Worm (Caenorhabditis elegans) whole organism, L2 larva: Measurements from ENCODE around the gene rfth-1.

Experiments used
- Y55F3AM.14 ChIP-seq: fragments of 200-800 bp; sonication (Bioruptor generic); optimal IDR thresholded peaks from 2 replicates; lab custom pipeline; 2018; ENCODE audit warnings: mild to moderate bottlenecking, missing genetic modification characterization, missing compliant biosample characterization
- ZK546.5 ChIP-seq: sonication (generic microtip); optimal IDR thresholded peaks from 2 replicates; lab custom pipeline; 2017; ENCODE audit warnings: missing biosample characterization, missing genetic modification characterization
- aly-2 ChIP-seq: fragments of 150-350 bp; optimal IDR thresholded peaks from 2 replicates; lab custom pipeline; 2014; ENCODE audit warnings: missing biosample characterization, missing genetic modification characterization
- blmp-1 ChIP-seq: sonication (generic microtip); optimal IDR thresholded peaks from 2 replicates; lab custom pipeline; 2017; ENCODE audit warnings: missing genetic modification characterization, mild to moderate bottlenecking, missing compliant biosample characterization, antibody characterized with exemption, moderate library complexity; ENCODE audit not compliant: insufficient read depth
- crh-2 ChIP-seq: sonication (generic microtip); optimal IDR thresholded peaks from 2 replicates; lab custom pipeline; 2017; ENCODE audit warnings: missing biosample characterization, missing genetic modification characterization
- egl-27 ChIP-seq: sonication (generic microtip); optimal IDR thresholded peaks from 3 replicates; lab custom pipeline; 2017; ENCODE audit warnings: missing biosample characterization, missing genetic modification reagents, missing genetic modification characterization
- elt-3 ChIP-seq: sonication (generic microtip); optimal IDR thresholded peaks from 2 replicates; lab custom pipeline; 2017; ENCODE audit warnings: missing biosample characterization, missing genetic modification characterization
- fos-1 ChIP-seq: fragments of 150-350 bp; optimal IDR thresholded peaks from 2 replicates; lab custom pipeline; 2014; ENCODE audit warnings: missing biosample characterization, missing genetic modification characterization
- gmeb-1 ChIP-seq: fragments of 150-350 bp; optimal IDR thresholded peaks from 2 replicates; lab custom pipeline; 2014; ENCODE audit warnings: missing biosample characterization, missing genetic modification characterization
- lin-11 ChIP-seq: fragments of 150-350 bp; sonication (generic microtip); optimal IDR thresholded peaks from 2 replicates; lab custom pipeline; 2014; ENCODE audit warnings: missing biosample characterization, missing genetic modification characterization, inconsistent platforms, mixed read lengths
- lin-39 ChIP-seq: fragments of 150-350 bp; optimal IDR thresholded peaks from 2 replicates; lab custom pipeline; 2014; ENCODE audit warnings: missing biosample characterization, missing genetic modification reagents, missing genetic modification characterization
- mbf-1 ChIP-seq: sonication (generic microtip); optimal IDR thresholded peaks from 2 replicates; lab custom pipeline; 2017; ENCODE audit warnings: missing biosample characterization, missing genetic modification characterization
- nhr-10 ChIP-seq: sonication (generic microtip); optimal IDR thresholded peaks from 2 replicates; lab custom pipeline; 2017; ENCODE audit warnings: missing biosample characterization, missing genetic modification characterization
- nhr-12 ChIP-seq: fragments of 150-350 bp; optimal IDR thresholded peaks from 2 replicates; lab custom pipeline; 2014; ENCODE audit warnings: missing biosample characterization, missing genetic modification characterization
- nhr-129 ChIP-seq: fragments of 150-350 bp; optimal IDR thresholded peaks from 2 replicates; lab custom pipeline; 2014; ENCODE audit warnings: missing biosample characterization, missing genetic modification characterization
- nhr-21 ChIP-seq: fragments of 150-350 bp; optimal IDR thresholded peaks from 2 replicates; lab custom pipeline; 2014; ENCODE audit warnings: missing biosample characterization, missing genetic modification characterization
- nhr-23 ChIP-seq: fragments of 150-350 bp; optimal IDR thresholded peaks from 2 replicates; lab custom pipeline; 2014; ENCODE audit warnings: missing biosample characterization, missing genetic modification reagents, missing genetic modification characterization
- nhr-25 ChIP-seq: fragments of 150-350 bp; sonication (generic microtip); optimal IDR thresholded peaks from 3 replicates; lab custom pipeline; 2014; ENCODE audit warnings: missing biosample characterization, missing genetic modification characterization
- nhr-6 ChIP-seq: fragments of 150-350 bp; optimal IDR thresholded peaks from 2 replicates; lab custom pipeline; 2014; ENCODE audit warnings: missing biosample characterization, missing genetic modification characterization
- nhr-77 ChIP-seq: fragments of 150-350 bp; optimal IDR thresholded peaks from 2 replicates; lab custom pipeline; 2014; ENCODE audit warnings: missing biosample characterization, missing genetic modification characterization
- peb-1 ChIP-seq: fragments of 150-350 bp; optimal IDR thresholded peaks from 2 replicates; lab custom pipeline; 2014; ENCODE audit warnings: missing biosample characterization, missing genetic modification characterization
- skn-1 ChIP-seq: sonication (generic microtip); optimal IDR thresholded peaks from 2 replicates; lab custom pipeline; 2017; ENCODE audit warnings: missing biosample characterization, missing genetic modification characterization
- sma-9 ChIP-seq, 2 experiments: fragments of 150-350 bp in 1 of 2; sonication (generic microtip) in 1 of 2; optimal IDR thresholded peaks; 2 replicates each; lab custom pipeline; 2014 to 2016; ENCODE audit warnings: missing genetic modification characterization in 2 of 2, mild to moderate bottlenecking in 1 of 2, missing biosample characterization in 1 of 2, missing compliant biosample characterization in 1 of 2, missing genetic modification reagents in 1 of 2, moderate library complexity in 1 of 2
- snpc-4 ChIP-seq: fragments of 150-350 bp; optimal IDR thresholded peaks from 2 replicates; lab custom pipeline; 2014; ENCODE audit warnings: missing biosample characterization, missing genetic modification characterization
- unc-39 ChIP-seq: fragments of 150-350 bp; optimal IDR thresholded peaks from 2 replicates; lab custom pipeline; 2014; ENCODE audit warnings: missing biosample characterization, missing genetic modification characterization
- unc-62 ChIP-seq: fragments of 150-350 bp; optimal IDR thresholded peaks from 2 replicates; lab custom pipeline; 2014; ENCODE audit warnings: missing biosample characterization, missing genetic modification reagents, missing genetic modification characterization
- ztf-1 ChIP-seq: fragments of 200-800 bp; sonication (Bioruptor generic); conservative IDR thresholded peaks from 2 replicates; pipeline ENCODE4 v1.3.6; 2022; ENCODE audit warnings: missing genetic modification characterization, missing compliant biosample characterization
- ztf-4 ChIP-seq: fragments of 150-350 bp; optimal IDR thresholded peaks from 2 replicates; lab custom pipeline; 2014; ENCODE audit warnings: missing biosample characterization, missing genetic modification characterization

rfth-1 gene

DNA sequence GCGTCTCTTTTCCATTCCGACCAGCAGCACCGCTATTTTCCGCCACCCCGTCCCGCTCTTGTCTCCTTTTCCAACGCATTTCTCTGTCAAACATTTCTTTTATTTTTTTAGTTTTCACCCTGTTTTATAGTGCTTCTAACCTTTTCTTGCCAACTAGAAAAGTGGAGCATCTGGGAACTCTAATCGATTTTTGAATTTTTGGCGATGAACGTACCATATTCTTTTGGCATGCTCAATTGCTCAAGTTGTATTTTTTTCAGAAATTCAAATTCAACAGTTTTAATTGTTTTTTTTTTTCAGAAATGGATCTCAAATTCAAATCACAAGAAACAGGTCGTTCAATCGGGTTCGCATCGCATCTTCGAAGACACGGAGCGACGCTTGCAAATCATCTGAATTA, 37.1 kb upstream of the rfth-1 start, which contains the start of gene ZK185.1:
ZK185.1 (plus strand) TSS at position 301 of the 400 bp plus-strand sequence.
- no peak for TF ChIP-seq lin-11 (tag; lab: Kevin White, UChicago)
- TF ChIP-seq mbf-1 (tag; lab: Kevin White, UChicago), result no peak
- no peak for TF ChIP-seq Y55F3AM.14 (GFP tag; lab: Kevin White, UChicago)
- TF ChIP-seq ztf-4 (tag; lab: Kevin White, UChicago), result no peak
- TF ChIP-seq lin-39, result no peak
- no peak for TF ChIP-seq unc-62 (GFP tag; lab: Kevin White, UChicago)
- no peak for TF ChIP-seq aly-2 (tag; lab: Kevin White, UChicago)
- no peak for TF ChIP-seq nhr-77 (tag; lab: Kevin White, UChicago)
- TF ChIP-seq egl-27 (tag; lab: Kevin White, UChicago), result no peak
- no peak for TF ChIP-seq skn-1 (tag; lab: Kevin White, UChicago)
- no peak for TF ChIP-seq sma-9 (GFP tag; optimal IDR thresholded peaks at IDR 0.05; lab: Kevin White, UChicago)
- no peak for TF ChIP-seq sma-9 (tag; optimal IDR thresholded peaks at IDR 0.05; lab: Kevin White, UChicago)
- no peak for TF ChIP-seq nhr-21
- no peak for TF ChIP-seq elt-3 (tag; lab: Kevin White, UChicago)
- no peak for TF ChIP-seq gmeb-1
- TF ChIP-seq, all 48 proteins: peak for 0

DNA sequence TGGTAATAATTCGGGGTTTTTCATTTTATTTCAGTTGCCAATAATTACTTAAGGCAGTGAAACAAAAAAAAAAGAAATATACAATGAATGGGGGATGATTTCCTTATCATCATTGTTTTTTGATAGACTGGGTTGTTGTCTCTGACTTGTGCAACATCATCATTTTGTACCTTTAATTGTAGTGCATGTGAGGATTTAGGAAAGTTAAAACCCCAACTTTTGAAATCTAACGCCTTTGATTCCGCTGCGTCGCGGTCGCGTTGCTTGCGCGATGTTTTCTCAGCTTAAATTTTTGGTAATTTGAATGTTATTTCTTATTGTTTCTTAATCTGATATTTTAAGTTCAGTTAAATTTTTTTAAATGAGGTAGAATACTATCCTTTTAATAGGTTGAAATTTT, 34.7 kb upstream of the rfth-1 start, which contains the start of gene ZK185.5:
ZK185.5 (minus strand) TSS at position 101 of the 400 bp plus-strand sequence.
- no peak for TF ChIP-seq skn-1 (tag; lab: Kevin White, UChicago)
- TF ChIP-seq nhr-10, result no peak

DNA sequence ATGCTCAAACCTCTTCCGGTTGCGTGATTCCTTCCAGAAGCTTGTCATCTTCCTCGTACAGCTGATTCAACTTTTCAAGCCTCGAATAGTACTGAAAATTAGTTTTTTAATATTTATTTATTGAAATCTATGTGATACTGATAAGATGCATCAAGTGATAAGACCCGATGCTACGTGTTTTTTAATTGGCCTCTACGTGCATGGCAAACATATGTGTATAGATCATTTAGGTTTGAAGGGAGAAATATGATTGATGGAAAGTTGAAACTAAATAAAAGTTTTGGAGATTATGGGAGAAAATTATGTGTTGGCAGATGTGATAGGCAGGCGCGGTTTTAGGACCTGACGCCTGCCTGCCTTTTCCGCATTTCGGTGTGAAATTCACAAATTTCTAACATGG, 33.1 kb upstream of the rfth-1 start:
- TF ChIP-seq crh-2 (tag; lab: Kevin White, UChicago) (peak; percentile 56), nhr-6 (no peak), fos-1 (tag; lab: Kevin White, UChicago) (peak; percentile 45), blmp-1 (tag; lab: Kevin White, UChicago) (no peak)

DNA sequence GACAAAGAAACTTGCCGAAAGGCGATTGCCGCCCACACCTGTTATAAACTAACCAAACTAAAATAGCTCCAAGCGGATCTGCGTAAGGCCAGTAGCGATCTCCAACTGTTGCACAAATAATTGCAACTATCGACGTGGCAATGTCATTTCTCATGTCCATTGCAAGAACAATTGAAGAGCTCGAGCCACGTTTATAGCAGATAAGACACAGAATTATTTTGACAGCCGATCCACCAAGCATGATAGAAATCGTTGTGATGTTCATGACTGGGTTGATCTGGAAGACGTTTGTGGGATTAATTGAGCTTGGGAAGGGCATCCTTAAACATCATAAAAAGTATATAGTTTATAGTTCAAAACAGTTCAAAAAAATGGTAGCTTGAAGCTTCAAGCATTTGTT, 31.9 kb upstream of the rfth-1 start:
- no peak for TF ChIP-seq unc-39
- TF ChIP-seq, all 48 proteins: peak for 0

DNA sequence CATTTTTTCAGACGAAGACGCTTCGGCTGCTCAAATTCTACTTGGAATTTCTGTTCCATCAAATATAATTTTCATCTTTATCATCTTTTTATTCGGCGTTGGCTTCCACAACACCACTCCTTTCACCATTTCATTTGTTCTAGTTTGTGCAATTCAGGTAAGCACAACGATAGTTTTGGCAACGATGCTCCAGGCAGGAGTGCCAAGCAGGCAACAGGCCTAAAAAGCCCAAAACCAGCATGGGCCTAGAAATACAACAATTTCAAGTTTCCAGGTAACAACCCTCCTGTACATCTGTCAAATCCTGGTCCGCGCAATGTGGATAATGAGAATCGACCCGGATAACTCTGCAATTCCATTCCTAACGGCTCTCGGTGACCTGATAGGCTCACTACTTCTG, 30.1 kb upstream of the rfth-1 start:
- TF ChIP-seq egl-27 (tag; lab: Kevin White, UChicago) (no peak), unc-39 (no peak), sma-9 (GFP tag; optimal IDR thresholded peaks at IDR 0.05; lab: Kevin White, UChicago) (no peak), sma-9 (tag; optimal IDR thresholded peaks at IDR 0.05; lab: Kevin White, UChicago) (no peak), peb-1 (no peak), nhr-12 (tag; lab: Kevin White, UChicago) (no peak)
- TF ChIP-seq, all 48 proteins: peak for 0

DNA sequence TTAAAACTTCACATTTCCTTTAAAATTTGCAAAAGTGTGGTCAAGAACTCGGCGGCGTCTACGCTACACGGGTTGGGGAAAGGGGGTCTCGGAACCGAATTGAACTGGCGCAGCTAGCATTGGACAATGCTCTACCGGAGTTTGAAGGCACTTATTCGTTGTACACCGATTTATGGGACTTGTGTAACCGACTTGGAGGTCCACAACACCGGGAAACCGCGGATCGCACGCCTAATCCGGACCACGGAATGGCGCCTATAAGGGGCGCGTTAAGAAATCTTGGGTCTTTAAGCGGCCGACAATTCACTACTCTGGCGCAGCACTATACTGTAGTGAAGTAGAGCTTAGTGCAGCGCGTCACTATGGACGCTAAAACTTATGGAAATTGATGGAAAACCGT, 27.6 kb upstream of the rfth-1 start:
- no peak for TF ChIP-seq egl-27 (tag; lab: Kevin White, UChicago)
- TF ChIP-seq snpc-4 (tag; lab: Kevin White, UChicago), result peak; percentile 86
- TF ChIP-seq gmeb-1, result no peak

DNA sequence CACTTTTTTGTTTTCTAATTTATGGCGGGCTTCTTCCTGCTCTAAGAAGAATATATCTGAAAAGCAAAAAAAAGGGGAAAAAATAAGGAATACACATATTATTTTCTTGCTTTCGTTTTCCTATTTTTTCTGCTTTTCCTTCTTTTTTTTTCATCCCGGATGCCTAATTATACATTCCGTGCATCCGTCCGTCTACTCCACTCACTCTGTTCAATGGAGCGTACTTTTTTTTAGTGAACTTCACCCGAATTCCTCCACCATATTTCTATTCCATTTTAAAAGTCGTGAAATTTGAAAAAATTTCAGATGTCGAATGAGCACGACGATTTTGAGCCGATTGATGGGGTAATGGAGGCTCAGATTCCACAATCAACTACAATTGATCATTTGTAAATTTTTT, 25.1 kb upstream of the rfth-1 start, which contains the start of gene ZK185.2:
ZK185.2 (plus strand) TSS at position 301 of the 400 bp plus-strand sequence.
- TF ChIP-seq mbf-1 (tag; lab: Kevin White, UChicago) (no peak), egl-27 (tag; lab: Kevin White, UChicago) (no peak), ztf-4 (tag; lab: Kevin White, UChicago) (no peak), ztf-1 (GFP tag; lab: Robert Waterston, UW) (no peak)

DNA sequence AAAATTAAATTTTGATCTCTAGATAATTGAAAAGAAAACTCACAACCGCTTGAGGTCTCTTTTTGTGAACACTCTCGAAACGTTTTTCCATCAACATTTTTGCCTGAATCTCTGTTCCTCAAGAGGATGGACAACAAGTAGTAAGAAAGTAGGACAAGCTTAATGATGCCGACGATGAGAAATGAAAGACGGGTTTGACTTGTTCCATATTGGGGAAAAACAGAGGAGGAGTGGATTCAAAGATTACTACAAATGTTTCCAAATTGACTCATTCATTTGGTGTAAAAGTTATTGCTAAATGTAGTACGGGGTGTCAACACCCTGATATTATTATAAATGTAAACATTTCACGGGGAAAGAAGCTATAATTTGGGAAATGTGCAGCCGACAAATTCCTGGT, 21.9 kb upstream of the rfth-1 start, which contains the start of gene ZK185.4:
ZK185.4 (minus strand) TSS at position 101 of the 400 bp plus-strand sequence.
- TF ChIP-seq nhr-10, result no peak
- TF ChIP-seq elt-3 (tag; lab: Kevin White, UChicago), result no peak
- no peak for TF ChIP-seq nhr-12 (tag; lab: Kevin White, UChicago)
- no peak for TF ChIP-seq crh-2 (tag; lab: Kevin White, UChicago)
- no peak for TF ChIP-seq ztf-4 (tag; lab: Kevin White, UChicago)
- no peak for TF ChIP-seq nhr-25
- no peak for TF ChIP-seq blmp-1 (tag; lab: Kevin White, UChicago)
- TF ChIP-seq nhr-129, result no peak
- no peak for TF ChIP-seq nhr-23 (tag; lab: Kevin White, UChicago)
- no peak for TF ChIP-seq ZK546.5
